Worm (Caenorhabditis elegans) whole organism, L2 larva: ENCODE data around the gene cwp-1.

Experiments used
- blmp-1 ChIP-seq: sonication (generic microtip); optimal IDR thresholded peaks from 2 replicates; lab custom pipeline; 2017; ENCODE audit warnings: missing genetic modification characterization, mild to moderate bottlenecking, missing compliant biosample characterization, antibody characterized with exemption, moderate library complexity; ENCODE audit not compliant: insufficient read depth
- ceh-16 ChIP-seq: fragments of 150-350 bp; optimal IDR thresholded peaks from 2 replicates; lab custom pipeline; 2014; ENCODE audit warnings: missing biosample characterization, missing genetic modification characterization
- lin-13 ChIP-seq: fragments of 150-350 bp; optimal IDR thresholded peaks from 2 replicates; lab custom pipeline; 2014; ENCODE audit warnings: missing biosample characterization, missing genetic modification reagents, missing genetic modification characterization
- lin-39 ChIP-seq: fragments of 150-350 bp; optimal IDR thresholded peaks from 2 replicates; lab custom pipeline; 2014; ENCODE audit warnings: missing biosample characterization, missing genetic modification reagents, missing genetic modification characterization
- mab-5 ChIP-seq: fragments of 150-350 bp; optimal IDR thresholded peaks from 2 replicates; lab custom pipeline; 2014; ENCODE audit warnings: missing biosample characterization, missing genetic modification characterization
- nhr-10 ChIP-seq: sonication (generic microtip); optimal IDR thresholded peaks from 2 replicates; lab custom pipeline; 2017; ENCODE audit warnings: missing biosample characterization, missing genetic modification characterization
- nhr-12 ChIP-seq: fragments of 150-350 bp; optimal IDR thresholded peaks from 2 replicates; lab custom pipeline; 2014; ENCODE audit warnings: missing biosample characterization, missing genetic modification characterization
- snpc-4 ChIP-seq: fragments of 150-350 bp; optimal IDR thresholded peaks from 2 replicates; lab custom pipeline; 2014; ENCODE audit warnings: missing biosample characterization, missing genetic modification characterization
- unc-55 ChIP-seq: fragments of 150-350 bp; sonication (generic microtip); optimal IDR thresholded peaks from 3 replicates; lab custom pipeline; 2014; ENCODE audit warnings: missing biosample characterization, missing genetic modification reagents, missing genetic modification characterization
- ztf-1 ChIP-seq: fragments of 200-800 bp; sonication (Bioruptor generic); conservative IDR thresholded peaks from 2 replicates; pipeline ENCODE4 v1.3.6; 2022; ENCODE audit warnings: missing genetic modification characterization, missing compliant biosample characterization
- ztf-11 ChIP-seq: sonication (generic microtip); optimal IDR thresholded peaks from 2 replicates; lab custom pipeline; 2017; ENCODE audit warnings: missing biosample characterization, missing genetic modification characterization

ce11 chrV:4884490-4884889, 43.4 kb upstream of the cwp-1 start, which contains the start of gene T19H12.12:
- TF ChIP-seq snpc-4 (tag; lab: Kevin White, UChicago): no peak
- no peak for TF ChIP-seq unc-55 (GFP tag; lab: Kevin White, UChicago)
- no peak for TF ChIP-seq lin-13 (GFP tag; lab: Kevin White, UChicago)
- TF ChIP-seq ztf-11 (tag; lab: Kevin White, UChicago): no peak
- no peak for TF ChIP-seq ztf-1 (GFP tag; lab: Robert Waterston, UW)
- TF ChIP-seq blmp-1 (tag; lab: Kevin White, UChicago): no peak
- no peak for TF ChIP-seq ceh-16 (tag; lab: Kevin White, UChicago)
- TF ChIP-seq lin-39 (tag; lab: Kevin White, UChicago): no peak
- TF ChIP-seq nhr-10 (tag; lab: Kevin White, UChicago): no peak
- TF ChIP-seq mab-5 (tag; lab: Kevin White, UChicago): no peak
- TF ChIP-seq nhr-12 (tag; lab: Kevin White, UChicago): no peak
